Fruit fly (Drosophila melanogaster) whole organism: ENCODE measurements around the gene CG44362.
A peak's percentile ranks its signal among the peaks of the same experiment; 100 is the strongest.

Experiments
- CG8478 ChIP-seq: fragments of >200 bp; optimal IDR thresholded peaks from 2 replicates; lab custom pipeline; 2018; ENCODE audit warnings: inconsistent platforms
- Dll ChIP-seq: fragments of >200 bp; optimal IDR thresholded peaks from 2 replicates; lab custom pipeline; 2017
- EcR ChIP-seq, 2 experiments: fragments of >200 bp; optimal IDR thresholded peaks; 2 replicates each; lab custom pipeline; 2017; ENCODE audit warnings: missing biosample characterization in 2 of 2, missing genetic modification characterization in 2 of 2, missing genetic modification reagents in 2 of 2
- pan ChIP-seq: fragments of >200 bp; optimal IDR thresholded peaks from 2 replicates; lab custom pipeline; 2017
- psq ChIP-seq: fragments of >200 bp; optimal IDR thresholded peaks from 2 replicates; lab custom pipeline; 2017
- usp ChIP-seq: fragments of >200 bp; optimal IDR thresholded peaks from 2 replicates; lab custom pipeline; 2017; ENCODE audit warnings: missing biosample characterization, missing genetic modification characterization, mixed read lengths

CG44362 gene

DNA sequence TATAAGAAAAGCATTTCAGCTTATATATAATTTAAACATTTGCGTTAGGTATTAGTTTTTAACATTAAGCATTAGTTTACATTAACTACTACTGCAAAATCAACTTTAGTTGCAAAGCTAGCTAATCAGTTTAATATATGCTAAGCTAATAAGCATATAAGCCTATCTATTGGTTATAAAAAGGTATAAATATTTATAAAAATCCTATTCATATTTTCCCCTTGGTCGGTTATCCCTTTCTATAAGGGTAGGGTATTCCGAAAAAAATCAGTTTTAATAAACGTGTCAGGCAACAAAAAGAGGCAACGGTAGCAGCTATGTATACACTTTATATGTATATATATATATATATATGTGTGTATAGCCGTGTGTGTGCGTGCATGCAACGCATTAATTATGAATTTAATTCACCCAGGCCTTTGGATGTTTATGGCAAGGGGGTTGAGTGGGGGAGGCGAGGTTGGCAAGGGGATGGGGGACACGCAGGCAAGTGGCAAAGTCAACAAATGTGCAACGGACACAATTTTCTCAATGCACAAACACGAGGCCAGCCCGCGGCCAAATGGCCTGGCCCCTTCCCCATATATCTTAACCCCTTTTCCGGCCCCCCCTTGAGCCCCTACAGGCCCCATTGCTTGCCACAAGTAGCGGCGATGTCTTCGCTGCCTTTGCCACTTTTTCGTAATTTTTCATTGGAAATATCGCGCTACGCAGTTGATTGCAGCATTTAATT lies 24.1 kb upstream of the CG44362 start:
- TF ChIP-seq EcR (GFP tag; optimal IDR thresholded peaks at IDR 0.05; lab: Kevin White, UChicago), result no peak
- TF ChIP-seq Dll (lab: Kevin White, UChicago), result peak; percentile 62

DNA sequence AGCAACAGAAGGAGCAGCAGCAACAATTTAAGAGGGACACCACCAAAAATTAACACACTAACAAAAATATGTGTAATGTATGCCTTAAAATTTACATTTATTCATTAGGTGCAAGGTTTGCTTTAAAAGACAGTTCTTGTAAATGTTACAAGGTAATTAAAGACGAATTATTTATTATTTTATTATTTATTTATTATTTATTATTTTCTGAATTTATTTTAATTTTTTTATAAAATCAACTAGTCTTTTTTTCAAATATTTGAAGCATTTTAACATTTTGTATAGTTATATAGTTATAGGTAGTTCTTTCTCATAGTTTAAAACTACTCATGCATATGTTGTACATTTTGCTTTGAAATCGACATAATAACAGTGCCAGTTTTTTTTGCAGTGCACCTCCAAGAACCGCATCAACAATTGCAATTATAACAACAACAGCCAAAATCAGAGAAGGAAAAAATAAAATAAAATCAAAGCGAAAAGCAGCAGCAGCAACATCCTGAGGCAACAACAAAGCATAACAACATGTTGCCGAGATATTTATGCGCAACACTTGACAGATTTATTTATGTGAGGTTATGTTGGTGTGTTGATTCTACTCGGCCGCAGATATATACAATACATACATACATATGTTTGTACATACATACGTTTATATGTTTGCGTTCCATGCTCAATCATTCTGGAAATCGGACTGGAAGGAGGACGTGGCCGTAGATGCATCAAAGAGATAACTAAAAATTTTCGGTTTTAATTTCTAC lies 23.3 kb upstream of the CG44362 start:
- TF ChIP-seq pan (lab: Kevin White, UChicago), result no peak
- no peak for TF ChIP-seq EcR (GFP tag; optimal IDR thresholded peaks at IDR 0.05; lab: Kevin White, UChicago)
- TF ChIP-seq usp (GFP tag; lab: Kevin White, UChicago), result no peak
- TF ChIP-seq CG8478 (lab: Kevin White, UChicago), result no peak
- TF ChIP-seq psq (lab: Kevin White, UChicago), result no peak
- TF ChIP-seq Dll (lab: Kevin White, UChicago), result no peak

DNA sequence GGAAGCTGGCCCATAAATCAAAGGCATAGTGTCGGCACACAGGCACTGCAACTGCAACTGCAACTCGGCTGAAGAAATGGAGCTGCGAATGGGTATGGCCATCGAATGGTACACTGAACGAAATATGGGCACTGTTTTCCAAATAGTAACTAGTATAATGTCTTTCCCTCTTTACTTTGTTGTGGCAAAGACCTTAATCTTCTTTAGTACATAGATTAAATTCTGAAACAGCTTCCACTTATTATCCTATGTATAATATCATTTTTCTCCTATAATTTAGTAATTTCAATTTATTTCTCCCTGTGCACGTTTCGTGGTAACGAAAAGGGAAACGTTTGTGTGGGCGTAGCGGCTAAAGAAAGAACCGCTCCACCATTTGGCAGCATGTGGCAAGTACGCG lies 22.0 kb upstream of the CG44362 start:
- TF ChIP-seq EcR (GFP tag; optimal IDR thresholded peaks at IDR 0.05; lab: Kevin White, UChicago) (no peak), Dll (lab: Kevin White, UChicago) (no peak), pan (lab: Kevin White, UChicago) (no peak), psq (lab: Kevin White, UChicago) (no peak)

DNA sequence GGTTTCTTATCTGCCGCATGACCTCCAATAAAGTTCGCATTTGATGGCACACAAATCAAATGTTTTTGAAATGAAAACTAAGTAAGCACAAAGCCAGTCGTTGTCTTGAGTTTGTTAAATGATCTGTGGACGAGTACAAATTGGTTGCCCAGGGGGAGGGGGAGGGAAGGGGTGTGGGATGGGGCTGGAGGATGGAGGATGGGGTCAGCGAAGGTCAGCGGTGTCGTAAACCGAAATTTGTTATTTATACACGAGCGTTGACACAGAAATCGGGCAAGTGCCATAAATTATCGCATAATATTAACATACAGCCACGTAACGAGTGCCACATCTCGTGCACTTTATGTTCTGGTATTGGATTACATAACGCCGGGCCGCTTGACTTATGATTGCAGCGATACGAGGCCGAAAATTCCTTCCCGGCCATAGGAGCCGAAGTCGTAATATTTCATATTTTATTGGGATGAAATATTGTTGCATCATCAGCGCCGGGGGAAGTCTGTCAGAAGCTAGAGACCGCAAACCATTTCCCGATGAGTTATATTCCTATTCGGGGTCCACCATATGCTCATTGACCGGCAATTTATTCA lies 21.0 kb upstream of the CG44362 start:
- no peak for TF ChIP-seq EcR (GFP tag; optimal IDR thresholded peaks at IDR 0.05; lab: Kevin White, UChicago)
- no peak for TF ChIP-seq usp (GFP tag; lab: Kevin White, UChicago)
- no peak for TF ChIP-seq pan (lab: Kevin White, UChicago)
- TF ChIP-seq psq (lab: Kevin White, UChicago), result no peak
- no peak for TF ChIP-seq CG8478 (lab: Kevin White, UChicago)
- TF ChIP-seq Dll (lab: Kevin White, UChicago), result no peak

DNA sequence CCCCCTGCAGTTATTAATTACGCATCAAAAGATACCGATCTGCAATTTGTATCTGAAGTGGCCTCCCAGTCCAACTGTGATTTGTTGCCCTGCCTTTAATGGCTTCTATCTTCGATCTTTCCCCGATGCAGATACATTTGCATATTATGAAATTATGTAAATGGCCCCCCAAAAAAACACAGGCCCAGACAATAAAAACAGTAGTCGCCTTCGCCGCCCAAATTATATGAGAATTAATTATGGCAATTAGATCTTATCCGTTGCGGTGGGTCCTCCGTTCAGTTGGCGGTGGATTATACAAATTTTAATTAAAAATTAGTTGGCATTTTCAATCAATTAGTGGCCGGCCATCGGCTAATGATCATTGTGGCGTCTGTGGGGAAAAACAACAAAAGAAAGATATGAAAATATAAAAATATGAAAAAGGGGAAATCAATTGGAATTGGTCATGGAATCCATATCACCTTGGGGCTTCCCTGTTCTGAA lies 18.9 kb upstream of the CG44362 start:
- TF ChIP-seq Dll (lab: Kevin White, UChicago) (no peak), EcR (GFP tag; optimal IDR thresholded peaks at IDR 0.05; lab: Kevin White, UChicago) (no peak), usp (GFP tag; lab: Kevin White, UChicago) (no peak), pan (lab: Kevin White, UChicago) (no peak), CG8478 (lab: Kevin White, UChicago) (no peak), psq (lab: Kevin White, UChicago) (no peak)

DNA sequence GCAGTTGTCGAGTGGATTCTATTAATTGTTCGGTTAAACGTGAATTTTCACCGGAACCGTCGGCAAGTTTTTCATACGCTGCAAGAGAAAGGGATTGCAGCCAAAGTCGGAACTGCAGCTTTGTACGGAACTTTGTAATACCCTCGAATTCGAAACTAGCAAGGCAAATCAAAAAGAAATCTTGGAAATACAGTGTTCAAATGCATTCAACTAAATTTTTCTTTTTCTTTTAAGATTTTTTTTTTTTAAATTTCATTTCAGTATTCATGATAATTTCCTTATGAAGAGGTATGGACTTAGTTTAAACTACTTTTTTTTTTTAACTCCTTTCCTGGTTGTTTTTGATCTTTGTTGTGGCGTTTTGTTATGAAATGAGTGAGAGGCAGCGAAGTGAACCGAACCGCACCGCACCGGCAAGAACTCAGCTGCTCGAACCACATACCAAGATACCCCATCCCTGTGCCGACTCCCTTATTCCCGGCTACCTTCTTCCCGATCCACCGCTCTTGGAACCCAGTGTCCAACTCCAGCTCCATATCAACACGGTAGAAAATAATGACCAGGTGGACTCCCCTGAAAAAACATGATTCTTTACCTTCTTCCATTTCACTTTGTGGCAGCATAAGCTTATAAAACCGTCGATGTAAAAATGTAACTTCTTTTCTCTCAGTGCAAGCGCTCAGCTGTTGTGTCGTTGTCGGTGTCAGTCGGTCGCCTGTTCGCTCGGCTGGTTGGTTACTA lies 17.5 kb upstream of the CG44362 start:
- TF ChIP-seq pan (lab: Kevin White, UChicago) (peak; percentile 78), psq (lab: Kevin White, UChicago) (no peak)

DNA sequence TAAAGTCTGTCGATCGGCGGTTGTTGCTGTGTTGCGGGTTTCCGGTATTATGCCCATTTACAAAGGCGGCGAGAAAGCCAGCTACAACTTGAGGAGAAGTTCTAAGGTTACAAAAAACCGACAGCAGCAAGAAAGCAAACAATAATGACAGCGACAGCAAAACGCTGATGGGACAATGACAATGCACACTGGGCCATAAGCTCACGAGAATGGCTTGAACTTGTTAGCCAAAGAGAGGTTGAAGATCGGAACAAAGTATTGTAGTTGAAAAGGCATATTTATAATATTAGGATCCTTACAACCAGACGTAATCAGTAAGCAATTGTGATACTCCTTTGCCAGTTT lies 16.9 kb upstream of the CG44362 start:
- TF ChIP-seq usp (GFP tag; lab: Kevin White, UChicago) (no peak), psq (lab: Kevin White, UChicago) (no peak), pan (lab: Kevin White, UChicago) (no peak)

DNA sequence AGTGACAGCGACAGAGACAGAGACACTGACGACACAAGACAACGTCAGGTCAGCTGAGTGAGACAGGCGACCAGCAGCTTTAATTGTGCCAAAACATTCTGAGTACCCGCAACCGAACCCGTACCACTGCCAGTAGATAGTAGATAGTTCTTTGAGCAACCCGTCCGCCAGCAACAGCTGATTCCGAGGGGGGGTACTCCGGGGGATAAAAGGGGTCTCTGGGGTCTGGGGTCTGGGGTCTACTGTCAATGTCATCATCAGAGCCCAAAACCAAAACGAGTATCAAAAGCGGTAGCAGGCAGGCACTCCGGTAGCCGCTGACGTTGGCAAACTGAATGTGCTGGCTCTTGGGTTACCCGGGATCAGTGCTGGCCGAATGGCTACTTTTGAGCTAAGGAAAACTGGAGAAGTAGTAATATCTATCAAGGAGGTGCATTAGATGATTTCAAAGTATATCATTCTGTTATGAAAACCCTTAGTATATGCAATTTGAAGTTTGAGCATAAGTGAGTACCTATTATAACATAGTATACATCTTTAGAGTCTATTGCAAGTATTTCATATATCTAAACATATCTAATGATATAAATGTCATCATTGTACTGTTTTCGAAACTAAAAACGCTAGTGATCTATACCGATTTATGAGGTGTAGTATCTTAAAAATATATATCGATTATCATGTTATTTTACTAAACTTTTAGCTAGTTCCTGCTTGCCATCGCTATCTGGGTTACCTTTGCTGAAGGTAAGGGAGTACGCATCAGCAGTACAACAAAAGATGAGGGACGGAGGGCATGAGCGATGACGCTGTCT lies 16.0 kb upstream of the CG44362 start:
- TF ChIP-seq pan (lab: Kevin White, UChicago) (no peak), psq (lab: Kevin White, UChicago) (no peak), usp (GFP tag; lab: Kevin White, UChicago) (no peak), EcR (GFP tag; optimal IDR thresholded peaks at IDR 0.05; lab: Kevin White, UChicago) (no peak), CG8478 (lab: Kevin White, UChicago) (no peak), Dll (lab: Kevin White, UChicago) (no peak)

DNA sequence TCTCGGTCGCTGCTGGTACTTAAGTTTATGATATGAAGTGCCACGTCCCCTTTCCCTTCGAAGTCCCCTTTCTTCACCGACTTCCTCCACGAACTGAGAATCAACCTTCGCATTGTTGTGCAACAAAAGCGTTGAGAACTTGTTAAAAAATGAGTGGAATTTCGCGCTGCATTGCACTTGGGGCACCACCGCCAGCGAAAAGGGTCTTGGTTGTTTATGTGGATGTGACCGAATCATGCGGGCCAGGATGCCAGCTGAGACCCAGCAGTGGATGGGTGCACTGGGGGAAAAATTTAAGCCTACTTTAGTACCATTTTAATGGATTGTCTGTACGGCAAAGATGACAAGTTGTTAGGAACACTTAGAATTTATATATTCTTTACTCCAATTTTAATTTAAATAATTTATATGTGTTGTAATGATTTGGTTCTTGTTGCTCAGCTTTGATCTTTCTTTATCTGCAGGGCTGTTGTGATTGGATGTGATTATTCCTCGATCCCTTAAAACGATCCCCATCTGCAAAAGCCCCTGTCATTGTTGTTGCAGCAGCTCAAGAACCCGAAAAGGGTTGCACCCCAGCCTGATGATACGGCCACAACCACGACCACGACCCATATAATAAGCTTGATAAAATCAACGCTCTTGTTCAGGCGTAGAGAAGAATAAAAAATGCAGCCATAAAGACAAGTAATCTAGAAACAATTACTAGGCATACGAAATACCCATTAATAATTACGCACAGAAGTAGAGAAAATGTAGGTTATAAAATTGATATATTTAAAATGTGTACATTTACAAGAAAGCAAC lies 15.2 kb upstream of the CG44362 start:
- no peak for TF ChIP-seq Dll (lab: Kevin White, UChicago)
- TF ChIP-seq psq (lab: Kevin White, UChicago), result no peak
- TF ChIP-seq pan (lab: Kevin White, UChicago), result no peak

DNA sequence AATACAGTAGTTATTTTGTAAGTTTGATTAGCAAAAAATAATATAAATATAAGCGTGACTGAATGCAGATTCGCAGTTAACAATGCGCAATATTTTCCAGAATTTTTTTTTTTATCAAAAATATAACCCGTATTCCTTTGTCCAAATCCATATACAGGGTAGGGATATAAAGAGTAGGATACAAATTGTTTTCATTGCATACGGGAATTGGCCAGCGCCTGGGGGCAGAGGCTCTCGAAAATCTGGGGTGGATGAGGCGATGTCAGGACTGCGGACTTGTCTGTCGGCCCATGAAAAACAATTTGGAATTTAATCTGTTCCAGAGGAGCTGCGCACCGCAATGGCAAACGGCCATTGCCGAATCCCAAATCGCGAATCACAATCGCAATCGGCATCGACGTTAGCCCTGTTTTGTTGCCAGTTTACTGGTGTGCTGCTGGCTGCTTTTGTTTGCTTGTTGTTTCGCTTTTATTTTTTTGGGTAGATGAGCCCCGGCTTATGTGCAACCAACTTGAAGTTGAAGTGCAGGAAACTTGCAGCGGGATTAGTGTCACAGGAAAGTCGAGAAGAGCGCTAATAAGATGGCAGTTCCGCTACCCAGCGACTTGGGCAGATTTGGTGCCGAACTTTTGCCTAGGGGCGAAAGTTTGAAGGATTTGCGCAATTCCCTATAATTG lies 14.5 kb upstream of the CG44362 start:
- no peak for TF ChIP-seq usp (GFP tag; lab: Kevin White, UChicago)
- TF ChIP-seq psq (lab: Kevin White, UChicago), result no peak
- peak; percentile 47 for TF ChIP-seq pan (lab: Kevin White, UChicago)
